Worm (Caenorhabditis elegans): ENCODE data around the gene K11D9.3.

DNA sequence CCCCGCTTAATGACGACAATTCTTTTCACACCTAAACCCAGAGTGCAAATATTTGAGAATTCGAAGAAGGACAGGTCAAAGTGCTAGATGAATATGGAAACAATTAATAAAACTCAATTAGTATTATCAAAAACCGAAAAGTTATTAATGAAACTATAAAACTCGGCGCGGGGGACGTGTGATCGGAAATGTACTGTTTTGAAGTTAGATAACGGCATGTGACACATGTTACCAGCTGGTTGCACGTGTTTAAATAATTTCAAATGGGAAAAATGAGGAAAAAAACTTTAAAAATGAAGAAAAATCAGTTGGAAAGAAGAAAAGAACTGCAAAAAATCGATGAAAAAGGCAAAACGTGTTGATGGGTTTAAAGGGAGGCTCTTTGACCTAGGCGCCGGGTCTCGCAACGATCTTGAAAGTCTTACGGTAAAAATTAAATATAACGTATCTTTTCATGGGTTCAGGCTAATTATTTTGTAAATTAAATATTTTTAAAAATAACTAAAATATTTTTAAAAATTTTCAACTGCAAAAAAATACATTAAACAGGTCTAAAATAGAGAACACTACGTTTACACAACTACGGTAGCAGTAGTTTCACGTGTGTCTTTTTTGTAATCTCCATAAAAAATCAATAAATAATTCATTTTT is 18.7 kb upstream of the K11D9.3 start:
- no peak for TF ChIP-seq unc-62 (GFP tag; optimal IDR thresholded peaks at IDR 0.05)
- TF ChIP-seq Y95B8A.8 (GFP tag; IDR thresholded peaks at IDR 0.05), result no peak
- no peak for TF ChIP-seq lin-54 (GFP tag; optimal IDR thresholded peaks at IDR 0.05)
- TF ChIP-seq sea-2 (GFP tag; IDR thresholded peaks at IDR 0.05), result no peak
- TF ChIP-seq akir-1 (GFP tag; optimal IDR thresholded peaks at IDR 0.05), result no peak
- no peak for TF ChIP-seq B0261.1 (tag; optimal IDR thresholded peaks at IDR 0.05)
- no peak for TF ChIP-seq aptf-2 (GFP tag; conservative IDR thresholded peaks at IDR 0.05)
- no peak for TF ChIP-seq ceh-27 (GFP tag; optimal IDR thresholded peaks at IDR 0.05)
- no peak for TF ChIP-seq dpl-1 (GFP tag; optimal IDR thresholded peaks at IDR 0.05)
- 0 out of 2 replicates have a peak, but pooled peaks have one; percentile 48 for TF ChIP-seq Y53G8AR.9 (GFP tag; conservative IDR thresholded peaks at IDR 0.05)
- no peak for TF ChIP-seq pha-4 (tag; optimal IDR thresholded peaks at IDR 0.05)
- TF ChIP-seq atf-7 (tag; optimal IDR thresholded peaks at IDR 0.05), result no peak
